Fruit fly (Drosophila melanogaster) Kc167 (cell line): ENCODE data around the gene Ada1-2.
"Not testable (repeated sequence)": the region's sequence is repeated elsewhere in the genome, so short reads cannot be mapped to it uniquely, and the experiment has no call there.

Experiments used
- Myc ChIP-seq: fragments of >200 bp; optimal IDR thresholded peaks from 2 replicates; lab custom pipeline; 2017; ENCODE audit warnings: missing external identifiers
- Sin3A ChIP-seq: fragments of >200 bp; optimal IDR thresholded peaks from 2 replicates; lab custom pipeline; 2018; ENCODE audit warnings: missing external identifiers
- h ChIP-seq: fragments of >200 bp; optimal IDR thresholded peaks from 3 replicates; lab custom pipeline; 2018; ENCODE audit warnings: missing external identifiers
- insv ChIP-seq: fragments of >200 bp; optimal IDR thresholded peaks from 3 replicates; lab custom pipeline; 2018; ENCODE audit warnings: missing external identifiers
- psq ChIP-seq: fragments of >200 bp; optimal IDR thresholded peaks from 2 replicates; lab custom pipeline; 2017; ENCODE audit warnings: missing external identifiers
- ttk ChIP-seq: sonication (Bioruptor generic); optimal IDR thresholded peaks from 2 replicates; lab custom pipeline; 2017; ENCODE audit warnings: missing external identifiers

Gene Ada1-2

DNA sequence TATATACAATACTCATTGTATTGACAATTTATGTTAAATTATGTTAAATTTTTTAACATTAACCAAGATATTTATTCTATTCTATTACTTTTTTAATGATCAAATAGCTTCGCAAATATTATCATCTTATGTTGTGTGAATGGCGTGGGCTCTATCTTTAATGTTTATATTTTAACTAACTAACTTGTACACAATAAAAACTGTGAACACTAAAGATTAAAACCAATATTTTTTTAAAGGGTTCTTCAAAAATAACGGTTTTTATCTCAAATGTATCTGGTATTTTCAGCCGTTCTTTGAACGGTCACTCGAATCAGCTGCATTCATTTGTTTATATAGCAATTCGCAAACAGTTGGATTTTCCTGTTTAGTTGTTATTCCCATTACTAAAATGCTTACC, at the start of gene Ada1-2:
Ada1-2 (plus strand) TSS at position 301 of the 400 bp plus-strand sequence.
- not testable (repeated sequence) for TF ChIP-seq ttk (lab: Kevin White, UChicago); Myc (lab: Kevin White, UChicago); insv

DNA sequence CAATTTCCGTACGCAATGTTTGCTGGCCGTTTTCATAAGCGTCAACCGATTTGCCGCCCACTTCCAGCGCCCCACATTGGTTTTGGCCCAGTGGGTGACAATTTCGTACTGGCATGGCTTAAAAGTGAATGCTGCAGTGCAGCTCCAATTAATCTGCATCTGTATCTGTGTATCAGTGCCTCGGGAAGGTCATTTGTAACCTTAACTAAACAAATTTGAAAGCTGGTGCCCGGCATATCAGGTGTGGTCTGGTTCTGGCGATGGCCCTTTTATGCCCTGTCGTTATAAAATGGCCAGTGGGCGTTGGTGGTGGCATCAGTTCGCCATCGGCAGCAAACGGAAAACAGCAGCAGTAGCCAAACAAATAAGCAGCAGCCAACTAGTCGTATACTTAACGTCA, 48.9 kb upstream of the Ada1-2 start, which contains the start of gene Crys:
Crys (plus strand) TSS at position 301 of the 400 bp plus-strand sequence.
- TF ChIP-seq Myc (lab: Kevin White, UChicago) = no peak
- TF ChIP-seq ttk (lab: Kevin White, UChicago) = no peak
- TF ChIP-seq h (lab: Kevin White, UChicago) = no peak
- TF ChIP-seq psq (lab: Kevin White, UChicago) = no peak
- no peak for TF ChIP-seq insv
- TF ChIP-seq Sin3A (lab: Kevin White, UChicago) = no peak

DNA sequence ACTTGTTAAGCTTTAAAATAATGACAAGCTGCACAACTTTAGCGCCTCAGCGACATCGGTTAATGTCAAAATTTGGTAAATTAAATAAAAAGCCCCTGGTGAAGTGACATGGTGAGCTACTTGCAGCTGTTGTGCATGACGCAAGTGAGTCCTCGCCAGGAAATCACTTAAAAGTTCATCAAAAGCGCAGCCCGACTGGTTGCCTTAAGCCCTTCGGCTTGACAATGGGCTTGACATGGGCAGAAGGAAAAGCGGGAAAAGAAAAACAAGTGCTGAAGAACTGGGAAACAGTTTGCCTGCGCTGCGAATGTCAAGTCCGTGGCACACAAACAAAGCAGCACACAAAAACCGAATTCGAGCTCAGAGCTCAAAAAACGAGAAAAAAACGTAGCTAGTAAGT, 45.1 kb upstream of the Ada1-2 start, which contains the start of gene CG16964:
CG16964 (plus strand) TSS at position 301 of the 400 bp plus-strand sequence.
- TF ChIP-seq h (lab: Kevin White, UChicago) = no peak
- no peak for TF ChIP-seq Myc (lab: Kevin White, UChicago)
- TF ChIP-seq insv = no peak
- no peak for TF ChIP-seq Sin3A (lab: Kevin White, UChicago)

DNA sequence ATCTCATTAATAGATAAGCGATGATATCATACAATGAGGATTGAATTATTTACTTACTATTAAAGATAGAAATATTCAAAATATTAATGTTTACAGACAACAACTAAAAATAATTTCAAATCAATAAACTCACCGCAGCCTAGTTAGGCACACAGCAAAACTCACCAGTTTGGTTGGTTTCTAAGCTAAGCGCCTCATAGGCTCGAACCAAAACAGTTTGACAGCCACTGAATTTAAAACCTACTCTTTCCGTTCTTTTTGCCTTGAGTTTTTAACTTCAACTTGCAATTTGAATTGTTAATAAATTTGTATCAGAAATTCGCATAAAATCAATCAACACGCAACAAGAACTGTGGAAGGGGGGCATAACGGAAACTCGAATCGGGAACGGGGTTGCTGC, 44.2 kb upstream of the Ada1-2 start:
- TF ChIP-seq Myc (lab: Kevin White, UChicago) (no peak), insv (no peak), h (lab: Kevin White, UChicago) (no peak)

DNA sequence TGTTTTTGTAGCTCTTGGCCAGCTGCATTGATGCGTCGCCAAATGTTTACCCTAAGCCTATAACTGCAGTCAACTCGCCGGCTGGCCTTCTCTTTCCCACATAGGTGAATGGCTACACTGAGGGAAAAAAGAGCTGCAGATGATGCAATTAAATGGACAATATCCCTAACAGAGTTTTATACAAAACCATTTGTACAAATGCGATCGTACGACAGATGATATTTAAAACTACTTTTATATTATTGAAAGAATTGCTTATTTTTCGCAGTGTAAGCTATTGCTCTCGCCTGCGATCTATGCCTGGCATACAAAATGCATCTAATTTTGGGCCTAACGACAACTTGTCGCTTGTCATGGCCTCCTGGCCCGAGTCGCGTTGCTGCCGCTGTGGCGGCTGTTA, 42.8 kb upstream of the Ada1-2 start:
- TF ChIP-seq insv = no peak
- no peak for TF ChIP-seq Sin3A (lab: Kevin White, UChicago)
- no peak for TF ChIP-seq ttk (lab: Kevin White, UChicago)
- TF ChIP-seq h (lab: Kevin White, UChicago) = no peak
- TF ChIP-seq Myc (lab: Kevin White, UChicago) = no peak
- TF ChIP-seq psq (lab: Kevin White, UChicago) = no peak

DNA sequence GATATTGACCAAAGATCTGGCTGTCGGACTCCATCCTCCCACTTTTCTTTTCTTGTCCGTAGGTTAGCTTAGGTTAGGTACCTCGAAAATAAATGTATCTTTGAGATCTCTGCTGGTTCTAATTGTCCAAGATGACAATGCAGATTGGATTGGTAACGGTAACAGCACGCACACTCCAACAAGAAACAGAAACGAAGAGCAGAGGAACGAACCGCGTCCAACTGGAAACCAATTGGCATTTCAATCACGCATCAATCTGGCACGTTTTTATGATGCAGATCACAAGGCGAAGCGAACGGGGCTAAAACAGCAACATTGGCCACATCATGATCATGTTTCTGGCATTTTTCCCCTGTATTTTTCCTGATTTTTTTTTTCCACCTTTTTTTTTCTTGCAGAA, 36.9 kb upstream of the Ada1-2 start:
- TF ChIP-seq h (lab: Kevin White, UChicago) (no peak), Myc (lab: Kevin White, UChicago) (no peak), Sin3A (lab: Kevin White, UChicago) (no peak), psq (lab: Kevin White, UChicago) (no peak), insv (no peak), ttk (lab: Kevin White, UChicago) (no peak)

DNA sequence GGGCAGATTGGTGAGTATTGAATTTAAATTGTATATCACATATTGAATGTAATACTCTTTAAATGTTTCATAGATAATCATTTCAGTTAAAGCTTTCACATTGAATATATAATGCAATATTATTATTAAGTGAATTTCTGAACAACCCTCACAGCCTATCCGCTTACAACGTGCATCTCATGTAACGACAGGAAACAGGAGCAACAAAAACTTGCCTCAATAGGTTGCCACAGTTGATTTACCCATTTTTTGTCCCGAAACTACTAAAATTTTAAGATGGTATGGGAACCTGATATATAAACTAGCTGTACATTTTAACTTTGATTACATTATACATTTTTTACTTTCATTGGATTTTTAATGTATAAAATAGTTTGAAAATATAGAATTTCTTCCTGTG, 34.0 kb upstream of the Ada1-2 start:
- TF ChIP-seq Sin3A (lab: Kevin White, UChicago) = no peak
- TF ChIP-seq Myc (lab: Kevin White, UChicago) = no peak

DNA sequence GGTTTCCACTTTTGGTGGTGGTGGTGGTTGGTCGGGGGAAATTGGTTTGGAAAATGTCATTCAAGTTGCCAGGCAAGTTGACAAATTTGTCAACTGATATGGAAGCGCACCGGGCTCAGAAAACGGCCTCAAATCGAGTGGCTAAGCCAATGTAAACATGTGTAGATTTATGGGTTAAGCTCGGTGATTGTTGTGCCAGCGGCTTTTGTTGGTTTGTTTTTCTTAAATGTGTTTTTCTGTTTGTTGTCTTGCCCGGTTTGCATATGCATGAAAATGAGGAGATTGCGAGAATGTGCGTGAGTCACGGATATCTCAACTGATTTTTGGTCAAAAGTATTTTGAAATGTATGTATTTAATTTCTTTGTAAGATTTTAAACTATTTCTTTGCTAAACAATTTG, 31.8 kb upstream of the Ada1-2 start:
- no peak for TF ChIP-seq psq (lab: Kevin White, UChicago)
- no peak for TF ChIP-seq insv
- no peak for TF ChIP-seq Myc (lab: Kevin White, UChicago)
- no peak for TF ChIP-seq ttk (lab: Kevin White, UChicago)
- TF ChIP-seq Sin3A (lab: Kevin White, UChicago) = no peak
- no peak for TF ChIP-seq h (lab: Kevin White, UChicago)

DNA sequence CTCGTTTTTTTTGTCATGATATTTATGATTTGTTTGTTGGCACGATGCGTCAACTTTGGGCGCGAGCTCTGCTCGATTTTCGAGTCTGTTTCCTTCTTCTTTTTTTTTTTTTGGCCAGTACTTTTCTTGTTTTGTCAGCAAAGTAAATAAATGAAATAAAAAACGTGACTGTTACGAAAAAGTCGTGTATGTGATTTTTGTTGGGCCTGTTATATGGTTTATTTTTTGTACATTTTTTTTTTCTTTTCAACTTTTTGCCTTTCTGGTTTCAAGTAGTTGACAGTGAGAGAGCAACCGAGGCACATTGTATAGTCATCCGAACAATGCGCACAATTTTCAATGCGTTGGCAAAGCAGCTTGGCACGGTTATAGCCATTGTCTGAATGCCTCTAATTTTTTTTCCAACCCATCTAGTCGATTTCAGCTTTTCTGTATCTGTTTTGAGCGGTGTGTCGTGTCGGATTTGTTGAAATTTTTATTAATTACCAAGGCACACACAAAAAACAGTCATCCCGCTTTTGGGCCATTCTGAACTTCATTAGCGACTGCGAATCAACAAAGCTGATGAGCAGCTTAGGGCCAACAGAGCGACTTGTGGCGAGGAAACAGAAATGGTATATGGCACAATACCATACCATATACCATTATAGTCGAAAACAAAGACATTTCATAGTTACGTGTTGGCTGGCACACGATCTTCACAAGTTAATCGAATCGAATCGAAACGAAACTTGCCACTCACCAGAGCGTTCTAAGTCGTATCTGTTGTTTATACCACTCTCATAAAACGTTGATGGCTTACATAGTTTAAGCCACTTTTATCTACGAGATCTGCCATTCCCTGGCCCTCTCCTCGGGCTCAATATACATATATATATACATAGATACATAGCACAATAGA, 29.0 kb upstream of the Ada1-2 start:
- TF ChIP-seq Myc (lab: Kevin White, UChicago) (no peak), Sin3A (lab: Kevin White, UChicago) (no peak), insv (no peak), psq (lab: Kevin White, UChicago) (no peak), ttk (lab: Kevin White, UChicago) (no peak), h (lab: Kevin White, UChicago) (no peak)

DNA sequence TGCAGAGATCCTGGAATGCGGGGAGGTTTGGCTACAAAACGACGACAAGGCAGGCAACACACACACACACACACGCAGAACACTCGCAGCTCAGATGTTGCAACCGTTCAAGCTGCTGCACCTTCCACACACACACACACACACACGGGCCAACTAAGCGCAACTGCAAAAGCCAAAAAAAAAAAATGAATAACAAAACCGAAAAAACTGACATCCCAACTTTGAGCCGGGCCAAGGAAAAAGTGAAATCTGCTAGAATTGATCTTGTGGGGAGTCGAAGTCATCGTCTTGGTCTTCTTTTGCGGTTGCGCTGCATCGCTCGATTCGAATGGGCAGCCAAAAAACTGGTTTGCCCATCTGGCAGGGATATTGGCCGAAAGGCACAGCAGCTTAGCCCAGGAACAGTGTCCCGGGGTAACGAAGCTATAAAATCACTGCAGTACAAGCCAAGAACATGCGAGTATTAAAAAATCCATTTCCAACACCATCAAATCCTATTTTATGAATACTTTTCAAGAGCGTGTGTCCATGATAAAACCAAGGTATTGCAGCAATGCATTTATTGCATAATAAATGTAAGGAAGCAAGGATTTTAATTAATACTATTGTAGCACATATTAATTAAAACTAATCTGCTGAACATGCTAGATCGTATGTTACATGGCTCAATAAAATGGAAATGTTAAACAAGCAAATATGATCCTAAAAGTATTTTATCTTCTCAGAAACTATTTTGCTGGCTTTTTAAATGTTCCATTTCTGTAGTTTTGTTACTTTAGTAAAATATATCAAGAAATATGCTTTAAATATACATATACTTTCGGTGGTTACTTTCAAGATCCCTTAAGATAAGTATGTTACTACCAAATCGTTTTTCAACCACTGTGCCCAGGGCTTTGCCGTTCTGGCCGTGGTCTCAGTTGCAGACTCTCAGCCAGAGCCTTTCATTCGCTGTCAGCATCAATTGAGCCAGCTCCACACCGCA, 26.8 kb upstream of the Ada1-2 start:
- TF ChIP-seq insv (no peak), Sin3A (lab: Kevin White, UChicago) (no peak), h (lab: Kevin White, UChicago) (no peak), psq (lab: Kevin White, UChicago) (no peak), ttk (lab: Kevin White, UChicago) (no peak), Myc (lab: Kevin White, UChicago) (no peak)

DNA sequence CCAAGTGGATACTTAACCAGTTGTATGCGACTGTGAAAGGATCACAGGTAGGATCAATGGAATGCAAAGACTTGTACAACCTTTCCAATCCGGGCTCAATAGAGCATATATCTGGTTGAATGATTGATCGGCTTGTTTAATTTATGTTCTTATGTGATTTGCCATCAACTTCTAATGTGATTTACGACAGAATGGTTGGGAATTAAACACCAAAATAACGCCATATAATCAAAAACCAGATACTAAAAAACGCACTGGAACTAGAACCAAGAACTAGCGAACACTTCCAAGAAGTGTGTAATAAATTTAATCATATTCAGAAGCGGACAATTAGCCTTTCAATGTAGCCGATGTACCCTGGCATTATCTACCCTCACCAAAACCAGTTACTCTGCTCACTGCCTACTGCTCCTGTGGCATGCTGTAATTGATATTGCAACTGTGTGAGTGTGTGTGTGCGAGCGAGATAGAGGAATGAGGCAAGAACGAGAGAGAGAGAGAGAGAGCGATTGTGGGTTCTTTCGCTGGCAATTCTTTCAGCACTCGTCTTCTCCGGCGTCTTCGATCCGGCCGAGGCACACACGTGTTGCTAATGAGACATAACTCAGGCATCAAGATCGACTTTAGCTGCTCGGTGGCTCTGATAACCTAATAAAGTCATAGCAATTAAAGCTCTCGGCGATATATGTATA, 24.0 kb upstream of the Ada1-2 start:
- TF ChIP-seq psq (lab: Kevin White, UChicago) (no peak), insv (no peak), h (lab: Kevin White, UChicago) (no peak), Sin3A (lab: Kevin White, UChicago) (no peak), Myc (lab: Kevin White, UChicago) (no peak), ttk (lab: Kevin White, UChicago) (no peak)
